Worm (Caenorhabditis elegans) whole organism, L1 larva: Measurements from ENCODE around the gene F44E2.9.

Experiments
- C04F5.9 ChIP-seq: sonication (generic microtip); optimal IDR thresholded peaks from 2 replicates; lab custom pipeline; 2016; ENCODE audit warnings: missing genetic modification characterization, missing compliant biosample characterization
- ama-1 ChIP-seq: fragments of 150-350 bp; optimal IDR thresholded peaks from 2 replicates; lab custom pipeline; 2014
- ets-5 ChIP-seq: fragments of 200-800 bp; sonication (Bioruptor generic); IDR thresholded peaks from 2 replicates; pipeline ENCODE4 v1.3.6; 2022; ENCODE audit warnings: missing genetic modification characterization, missing compliant biosample characterization
- lin-35 ChIP-seq, 2 experiments: fragments of 150-350 bp; optimal IDR thresholded peaks; 2 replicates each; lab custom pipeline; 2014; ENCODE audit warnings: missing biosample characterization in 2 of 2, missing genetic modification characterization in 2 of 2, missing genetic modification reagents in 2 of 2
- mab-9 ChIP-seq: fragments of 200-800 bp; sonication (Bioruptor generic); IDR thresholded peaks from 2 replicates; pipeline ENCODE4 v1.3.6; 2022; ENCODE audit warnings: missing genetic modification reagents, missing genetic modification characterization, missing compliant biosample characterization
- nhr-11 ChIP-seq: fragments of 150-350 bp; optimal IDR thresholded peaks from 2 replicates; lab custom pipeline; 2014; ENCODE audit warnings: missing biosample characterization, missing genetic modification characterization
- nhr-12 ChIP-seq: sonication (generic microtip); optimal IDR thresholded peaks from 2 replicates; lab custom pipeline; 2017; ENCODE audit warnings: missing biosample characterization, missing genetic modification characterization
- nhr-19 ChIP-seq: fragments of 200-800 bp; sonication (Bioruptor generic); conservative IDR thresholded peaks from 2 replicates; pipeline ENCODE4 v1.3.6; 2022; ENCODE audit warnings: missing genetic modification characterization, missing compliant biosample characterization
- unc-130 ChIP-seq: fragments of 150-350 bp; optimal IDR thresholded peaks from 2 replicates; lab custom pipeline; 2017; ENCODE audit warnings: missing biosample characterization, missing genetic modification characterization, inconsistent platforms

DNA sequence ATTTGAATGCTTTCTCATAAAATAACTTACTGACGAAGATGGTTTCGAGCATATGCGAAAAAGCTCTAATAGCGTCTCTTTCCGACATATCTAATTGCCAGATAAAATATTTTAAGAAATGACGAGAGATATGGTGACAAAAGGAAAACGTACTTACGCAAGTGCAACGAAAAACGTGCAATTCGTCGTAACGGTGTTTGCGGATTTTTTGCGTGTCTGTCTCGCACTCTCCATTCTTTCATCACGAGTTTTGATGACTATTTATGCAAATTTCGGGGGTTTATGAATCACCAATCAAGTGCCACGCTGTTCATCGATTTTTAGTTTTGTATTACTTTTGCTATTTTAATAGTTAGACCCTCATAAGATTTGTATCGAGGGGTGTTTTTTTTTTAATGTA, 38.6 kb upstream of the F44E2.9 start, which contains the start of gene ZK637.14:
- TF ChIP-seq nhr-12 (tag; lab: Kevin White, UChicago) = no peak
- no peak for TF ChIP-seq nhr-11
- TF ChIP-seq C04F5.9 (tag; lab: Kevin White, UChicago) = peak; percentile 41
- TF ChIP-seq ama-1 (lab: Kevin White, UChicago) = no peak
- no peak for TF ChIP-seq ets-5
- TF ChIP-seq unc-130 (tag; lab: Kevin White, UChicago) = no peak
- peak; percentile 51 for TF ChIP-seq nhr-19 (GFP tag; lab: Robert Waterston, UW)
- peak; percentile 61 to 74 for TF ChIP-seq lin-35 (GFP tag; optimal IDR thresholded peaks at IDR 0.05; lab: Kevin White, UChicago)
- TF ChIP-seq mab-9 = no peak
